Fruit fly (Drosophila melanogaster) whole organism, prepupa: ENCODE measurements around the gene CG15544.

Source experiments
- Blimp-1 ChIP-seq: fragments of 200-800 bp; sonication (Bioruptor generic); optimal IDR thresholded peaks from 3 replicates; lab custom pipeline; 2017; ENCODE audit warnings: missing biosample characterization, missing genetic modification characterization, mild to moderate bottlenecking, moderate library complexity, missing genetic modification reagents
- CG10631 ChIP-seq: fragments of 200-800 bp; sonication (Bioruptor generic); optimal IDR thresholded peaks from 2 replicates; lab custom pipeline; 2016; ENCODE audit warnings: missing biosample characterization, missing genetic modification characterization
- CG10669 ChIP-seq: fragments of 200-800 bp; sonication (Bioruptor generic); optimal IDR thresholded peaks from 3 replicates; lab custom pipeline; 2018; ENCODE audit warnings: missing biosample characterization, mild to moderate bottlenecking, missing genetic modification characterization, moderate library complexity
- CG11294 ChIP-seq: fragments of 200-800 bp; sonication (Bioruptor generic); IDR thresholded peaks from 2 replicates; pipeline ENCODE4 v1.3.6; 2022; ENCODE audit warnings: missing biosample characterization, missing genetic modification characterization
- CG11762 ChIP-seq: fragments of 200-800 bp; sonication (Bioruptor generic); optimal IDR thresholded peaks from 3 replicates; lab custom pipeline; 2016; ENCODE audit warnings: missing biosample characterization, missing genetic modification characterization; ENCODE audit not compliant: insufficient read depth
- CG15336 ChIP-seq: fragments of 200-800 bp; sonication (Bioruptor generic); IDR thresholded peaks from 2 replicates; pipeline ENCODE4 v1.3.6; 2022; ENCODE audit warnings: missing biosample characterization, missing genetic modification characterization
- CG1621 ChIP-seq: fragments of 200-800 bp; sonication (Bioruptor generic); optimal IDR thresholded peaks from 3 replicates; lab custom pipeline; 2018; ENCODE audit warnings: missing biosample characterization, mild to moderate bottlenecking, missing genetic modification characterization
- CG16779 ChIP-seq: fragments of 200-800 bp; sonication (Bioruptor generic); optimal IDR thresholded peaks from 3 replicates; lab custom pipeline; 2017; ENCODE audit warnings: missing biosample characterization, mild to moderate bottlenecking, missing genetic modification characterization
- CG3032 ChIP-seq: fragments of 200-800 bp; optimal IDR thresholded peaks from 2 replicates; lab custom pipeline; 2019; ENCODE audit warnings: missing biosample characterization, mild to moderate bottlenecking, missing genetic modification characterization, moderate library complexity
- CG32006 ChIP-seq: fragments of 200-800 bp; sonication (Bioruptor generic); optimal IDR thresholded peaks from 3 replicates; lab custom pipeline; 2017; ENCODE audit warnings: missing biosample characterization, mild to moderate bottlenecking, missing genetic modification characterization
- CG3919 ChIP-seq: fragments of 200-800 bp; sonication (Bioruptor generic); optimal IDR thresholded peaks from 3 replicates; lab custom pipeline; 2016; ENCODE audit warnings: missing biosample characterization, missing genetic modification characterization
- CG4318 ChIP-seq: fragments of 200-800 bp; sonication (Bioruptor generic); optimal IDR thresholded peaks from 3 replicates; lab custom pipeline; 2017; ENCODE audit warnings: missing biosample characterization, mild to moderate bottlenecking, missing genetic modification characterization
- CG6163 ChIP-seq: fragments of 200-800 bp; sonication (Bioruptor generic); IDR thresholded peaks from 3 replicates; pipeline ENCODE4 v1.3.6; 2022; ENCODE audit warnings: missing biosample characterization, missing genetic modification characterization
- CG6276 ChIP-seq: fragments of 200-800 bp; sonication (Bioruptor generic); optimal IDR thresholded peaks from 2 replicates; lab custom pipeline; 2017; ENCODE audit warnings: missing biosample characterization, mild to moderate bottlenecking, missing genetic modification characterization
- CG6792 ChIP-seq: fragments of 200-800 bp; sonication (Bioruptor generic); optimal IDR thresholded peaks from 3 replicates; lab custom pipeline; 2016; ENCODE audit warnings: missing biosample characterization, missing genetic modification characterization
- CG6808 ChIP-seq: fragments of 200-800 bp; sonication (Bioruptor generic); optimal IDR thresholded peaks from 3 replicates; lab custom pipeline; 2017; ENCODE audit warnings: missing biosample characterization, missing genetic modification characterization, mild to moderate bottlenecking, moderate library complexity, missing genetic modification reagents
- CG6854 ChIP-seq: fragments of 200-800 bp; sonication (Bioruptor generic); optimal IDR thresholded peaks from 2 replicates; lab custom pipeline; 2017; ENCODE audit warnings: missing biosample characterization, mild to moderate bottlenecking, missing genetic modification characterization
- CG7368 ChIP-seq: fragments of 200-800 bp; sonication (Bioruptor generic); optimal IDR thresholded peaks from 3 replicates; lab custom pipeline; 2016; ENCODE audit warnings: missing biosample characterization, missing genetic modification characterization
- CG8119 ChIP-seq: fragments of 200-800 bp; sonication (Bioruptor generic); IDR thresholded peaks from 3 replicates; pipeline ENCODE4 v1.3.6; 2022; ENCODE audit warnings: missing biosample characterization, missing genetic modification characterization
- CG8319 ChIP-seq: fragments of 200-800 bp; sonication (Bioruptor generic); optimal IDR thresholded peaks from 3 replicates; lab custom pipeline; 2016; ENCODE audit warnings: missing biosample characterization, missing genetic modification characterization
- CG9139 ChIP-seq: fragments of 200-800 bp; sonication (Bioruptor generic); optimal IDR thresholded peaks from 3 replicates; lab custom pipeline; 2017; ENCODE audit warnings: missing biosample characterization, mild to moderate bottlenecking, missing genetic modification characterization
- Eip75B ChIP-seq: fragments of 200-800 bp; sonication (Bioruptor generic); optimal IDR thresholded peaks from 3 replicates; lab custom pipeline; 2016; ENCODE audit warnings: missing biosample characterization, missing genetic modification characterization
- Eip78C ChIP-seq: fragments of 200-800 bp; sonication (Bioruptor generic); peaks from one replicate; lab custom pipeline; 2016; ENCODE audit warnings: missing biosample characterization, missing genetic modification characterization
- Eip93F ChIP-seq: fragments of 200-800 bp; sonication (Bioruptor generic); optimal IDR thresholded peaks from 2 replicates; lab custom pipeline; 2016; ENCODE audit warnings: missing biosample characterization, mild to moderate bottlenecking, missing genetic modification characterization
- Ets21C ChIP-seq: fragments of 200-800 bp; sonication (Bioruptor generic); optimal IDR thresholded peaks from 3 replicates; lab custom pipeline; 2016; ENCODE audit warnings: missing biosample characterization, missing genetic modification characterization
- Ets96B ChIP-seq: fragments of 200-800 bp; optimal IDR thresholded peaks from 2 replicates; lab custom pipeline; 2019; ENCODE audit warnings: missing biosample characterization, mild to moderate bottlenecking, missing genetic modification characterization, moderate library complexity
- Hr38 ChIP-seq: sonication (Bioruptor generic); optimal IDR thresholded peaks from 2 replicates; lab custom pipeline; 2016; ENCODE audit warnings: missing biosample characterization, missing genetic modification characterization
- Hr39 ChIP-seq: fragments of 200-800 bp; sonication (Bioruptor generic); optimal IDR thresholded peaks from 2 replicates; lab custom pipeline; 2016; ENCODE audit warnings: missing biosample characterization, missing genetic modification characterization
- Hr4 ChIP-seq: fragments of 200-800 bp; sonication (Bioruptor generic); optimal IDR thresholded peaks from 3 replicates; lab custom pipeline; 2016; ENCODE audit warnings: missing biosample characterization, missing genetic modification characterization
- Lpt ChIP-seq: fragments of 200-800 bp; sonication (Bioruptor generic); optimal IDR thresholded peaks from 3 replicates; lab custom pipeline; 2016; ENCODE audit warnings: missing biosample characterization, missing genetic modification characterization
- Met ChIP-seq: fragments of 200-800 bp; sonication (Bioruptor generic); optimal IDR thresholded peaks from 3 replicates; lab custom pipeline; 2016; ENCODE audit warnings: missing biosample characterization, missing genetic modification characterization
- OdsH ChIP-seq: fragments of 200-800 bp; sonication (Bioruptor generic); optimal IDR thresholded peaks from 3 replicates; lab custom pipeline; 2016; ENCODE audit warnings: missing biosample characterization, missing genetic modification characterization
- Sox102F ChIP-seq: fragments of 200-800 bp; sonication (Bioruptor generic); optimal IDR thresholded peaks from 2 replicates; lab custom pipeline; 2016; ENCODE audit warnings: missing biosample characterization, mild to moderate bottlenecking, missing genetic modification characterization
- Sox14 ChIP-seq: fragments of 200-800 bp; sonication (Bioruptor generic); optimal IDR thresholded peaks from 3 replicates; lab custom pipeline; 2016; ENCODE audit warnings: missing biosample characterization, missing genetic modification characterization
- Sox15 ChIP-seq: fragments of 200-800 bp; sonication (Bioruptor generic); optimal IDR thresholded peaks from 3 replicates; lab custom pipeline; 2016; ENCODE audit warnings: missing biosample characterization, missing genetic modification characterization
- achi ChIP-seq: fragments of 200-800 bp; sonication (Bioruptor generic); optimal IDR thresholded peaks from 3 replicates; lab custom pipeline; 2016; ENCODE audit warnings: missing biosample characterization, missing genetic modification characterization
- cyc ChIP-seq: fragments of 200-800 bp; sonication (Bioruptor generic); optimal IDR thresholded peaks from 3 replicates; lab custom pipeline; 2016; ENCODE audit warnings: missing biosample characterization, missing genetic modification characterization
- dsx ChIP-seq: fragments of 200-800 bp; optimal IDR thresholded peaks from 3 replicates; lab custom pipeline; 2019; ENCODE audit warnings: missing biosample characterization, mild to moderate bottlenecking, missing genetic modification characterization, moderate library complexity; ENCODE audit not compliant: poor library complexity, severe bottlenecking
- eg ChIP-seq: fragments of 200-800 bp; sonication (Bioruptor generic); IDR thresholded peaks from 3 replicates; pipeline ENCODE4 v1.3.6; 2022; ENCODE audit warnings: missing biosample characterization, missing genetic modification characterization
- esn ChIP-seq: fragments of 200-800 bp; sonication (Bioruptor generic); optimal IDR thresholded peaks from 2 replicates; lab custom pipeline; 2016; ENCODE audit warnings: missing biosample characterization, mild to moderate bottlenecking, missing genetic modification characterization, moderate library complexity
- fd59A ChIP-seq: fragments of 200-800 bp; sonication (Bioruptor generic); optimal IDR thresholded peaks from 2 replicates; lab custom pipeline; 2017; ENCODE audit warnings: missing biosample characterization, mild to moderate bottlenecking, missing genetic modification characterization, missing genetic modification reagents
- lz ChIP-seq: fragments of 200-800 bp; sonication (Bioruptor generic); optimal IDR thresholded peaks from 3 replicates; lab custom pipeline; 2016; ENCODE audit warnings: missing biosample characterization, missing genetic modification characterization
- net ChIP-seq: fragments of 200-800 bp; sonication (Bioruptor generic); optimal IDR thresholded peaks from 3 replicates; lab custom pipeline; 2016; ENCODE audit warnings: missing biosample characterization, missing genetic modification characterization
- salr ChIP-seq, 2 experiments: fragments of 200-800 bp; sonication (Bioruptor generic); optimal IDR thresholded peaks; 3 replicates each; lab custom pipeline; 2016 to 2018; ENCODE audit warnings: missing biosample characterization in 2 of 2, missing genetic modification characterization in 2 of 2, mild to moderate bottlenecking in 1 of 2
- spab ChIP-seq: fragments of 200-800 bp; sonication (Bioruptor generic); optimal IDR thresholded peaks from 2 replicates; lab custom pipeline; 2017; ENCODE audit warnings: missing biosample characterization, mild to moderate bottlenecking, missing genetic modification characterization, missing genetic modification reagents
- svp ChIP-seq: fragments of 200-800 bp; sonication (Bioruptor generic); peaks from one replicate; lab custom pipeline; 2016; ENCODE audit warnings: missing biosample characterization, missing genetic modification characterization
- topi ChIP-seq: fragments of 200-800 bp; sonication (Bioruptor generic); optimal IDR thresholded peaks from 3 replicates; lab custom pipeline; 2016; ENCODE audit warnings: missing biosample characterization, missing genetic modification characterization

Gene CG15544

DNA sequence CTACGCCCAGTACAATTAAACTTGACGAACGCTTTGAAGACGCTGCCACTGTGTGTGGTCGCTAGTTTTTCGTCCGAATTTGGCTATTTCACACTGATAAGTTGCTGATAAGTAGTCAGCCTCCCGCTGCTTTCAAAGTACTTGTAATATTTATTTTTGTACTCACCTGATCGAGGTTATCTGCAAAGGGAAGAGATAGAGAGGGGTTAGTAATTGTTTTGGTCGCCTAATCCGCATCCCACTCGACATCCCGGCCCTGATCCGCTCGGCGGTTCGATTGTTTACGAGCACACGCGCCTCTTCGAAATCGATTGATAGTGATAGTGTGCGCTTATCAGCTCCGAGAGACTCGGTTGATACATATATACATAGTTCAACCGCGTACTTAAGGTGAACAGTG lies 47.2 kb upstream of the CG15544 start:
- TF ChIP-seq Sox15 (GFP tag; lab: Kevin White, UChicago) (no peak), CG1621 (tag; lab: Kevin White, UChicago) (no peak), salr (GFP tag; optimal IDR thresholded peaks at IDR 0.05; lab: Kevin White, UChicago) (no peak), CG11762 (GFP tag; lab: Kevin White, UChicago) (no peak), CG6808 (GFP tag; lab: Kevin White, UChicago) (no peak)

DNA sequence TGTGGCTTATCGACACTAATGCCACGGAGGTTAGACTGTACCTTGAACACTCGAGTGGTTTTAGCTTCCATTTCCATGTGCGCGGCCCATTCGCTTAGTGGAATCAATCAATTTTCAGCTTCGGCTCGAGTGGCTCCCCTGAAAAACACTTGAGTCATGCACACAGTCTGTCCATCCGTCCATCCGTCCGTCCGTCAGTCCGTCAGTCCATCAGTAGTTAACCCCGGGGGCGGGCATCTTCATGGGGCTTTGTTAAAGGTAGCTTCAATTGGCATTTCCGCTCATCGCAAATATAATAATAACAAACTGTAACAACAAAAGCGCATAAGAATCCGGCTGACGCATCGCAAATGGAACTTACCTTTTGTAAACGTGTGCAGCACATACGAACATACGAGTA lies 46.5 kb upstream of the CG15544 start:
- no peak for TF ChIP-seq CG4318
- no peak for TF ChIP-seq CG6276 (GFP tag; lab: Kevin White, UChicago)
- no peak for TF ChIP-seq CG16779 (tag; lab: Kevin White, UChicago)
- no peak for TF ChIP-seq Sox15 (GFP tag; lab: Kevin White, UChicago)
- TF ChIP-seq spab (GFP tag; lab: Kevin White, UChicago), result no peak

DNA sequence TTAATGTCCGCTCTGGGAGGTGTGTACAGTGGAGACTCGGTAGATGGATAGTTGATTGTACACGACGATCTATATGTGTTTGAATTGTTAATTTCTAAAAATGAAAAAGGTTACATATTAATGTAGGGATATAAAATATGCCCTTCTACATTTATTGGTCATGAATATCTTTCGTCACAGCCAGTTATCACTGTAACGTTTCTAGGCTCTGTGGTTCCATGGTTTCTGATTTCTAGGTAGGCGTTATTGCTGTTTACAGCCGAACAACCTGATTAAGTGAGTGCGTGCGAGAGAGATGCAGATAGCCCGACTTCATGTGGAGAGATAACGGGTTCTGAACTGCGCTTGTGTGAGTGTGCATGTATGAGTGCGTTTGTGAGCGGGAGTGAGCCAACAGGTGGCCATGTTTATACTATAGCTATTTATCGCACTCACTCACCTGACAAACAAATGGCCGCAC lies 45.9 kb upstream of the CG15544 start:
- TF ChIP-seq Sox15 (GFP tag; lab: Kevin White, UChicago) (peak; percentile 84), CG7368 (GFP tag; lab: Kevin White, UChicago) (peak; percentile 83), Ets21C (GFP tag; lab: Kevin White, UChicago) (peak; percentile 74), CG11294 (GFP tag; lab: Robert Waterston, UW) (peak; percentile 94), Eip75B (GFP tag; lab: Kevin White, UChicago) (peak; percentile 87), Hr39 (GFP tag; lab: Kevin White, UChicago) (peak; percentile 90), CG6808 (GFP tag; lab: Kevin White, UChicago) (peak; percentile 91), OdsH (GFP tag; lab: Kevin White, UChicago) (peak; percentile 95), Met (GFP tag; lab: Kevin White, UChicago) (peak; percentile 72), Eip78C (GFP tag; lab: Kevin White, UChicago) (peak; percentile 96), CG15336 (peak; percentile 95), Lpt (GFP tag; lab: Kevin White, UChicago) (peak; percentile 91), net (GFP tag; lab: Kevin White, UChicago) (peak; percentile 90), CG6792 (GFP tag; lab: Kevin White, UChicago) (peak; percentile 92), CG10669 (peak; percentile 94), cyc (GFP tag; lab: Kevin White, UChicago) (peak; percentile 91), Ets96B (tag; lab: Kevin White, UChicago) (peak; percentile 95), CG6276 (GFP tag; lab: Kevin White, UChicago) (peak; percentile 90), lz (GFP tag; lab: Kevin White, UChicago) (peak; percentile 85), eg (GFP tag; lab: Robert Waterston, UW) (peak; percentile 97), achi (peak; percentile 93), CG8319 (GFP tag; lab: Kevin White, UChicago) (peak; percentile 82), CG6854 (peak; percentile 36), CG3919 (GFP tag; lab: Kevin White, UChicago) (peak; percentile 93), CG1621 (tag; lab: Kevin White, UChicago) (peak; percentile 94), CG32006 (GFP tag; lab: Kevin White, UChicago) (peak; percentile 96), Eip93F (GFP tag; lab: Kevin White, UChicago) (no peak), CG6163 (peak; percentile 97), Blimp-1 (GFP tag; lab: Kevin White, UChicago) (peak; percentile 42), fd59A (peak; percentile 94), Hr4 (GFP tag; lab: Kevin White, UChicago) (peak; percentile 94), CG3032 (tag; lab: Kevin White, UChicago) (peak; percentile 94), svp (peak; percentile 97), Sox102F (GFP tag; lab: Kevin White, UChicago) (peak; percentile 82), CG9139 (peak; percentile 92), topi (peak; percentile 86), CG10631 (GFP tag; lab: Kevin White, UChicago) (peak; percentile 95), CG8119 (GFP tag; lab: Robert Waterston, UW) (peak; percentile 95), esn (GFP tag; lab: Kevin White, UChicago) (peak; percentile 89), CG11762 (GFP tag; lab: Kevin White, UChicago) (peak; percentile 86), Sox14 (GFP tag; lab: Kevin White, UChicago) (peak; percentile 97), dsx (GFP tag; lab: Kevin White, UChicago) (peak; percentile 93), Hr38 (GFP tag; lab: Kevin White, UChicago) (peak; percentile 69)
